Fruit fly (Drosophila melanogaster) whole organism, embryonic: Measurements from ENCODE around the gene CG17121.

ENCODE experiments used
- Antp ChIP-seq: fragments of 200-800 bp; sonication (Bioruptor generic); optimal IDR thresholded peaks from 3 replicates; lab custom pipeline; 2016; ENCODE audit warnings: missing biosample characterization, missing genetic modification characterization
- Atf3 ChIP-seq: fragments of 200-800 bp; sonication (Bioruptor generic); optimal IDR thresholded peaks from 3 replicates; lab custom pipeline; 2016; ENCODE audit warnings: missing biosample characterization, missing genetic modification characterization
- B-H2 ChIP-seq: fragments of 200-800 bp; sonication (Bioruptor generic); optimal IDR thresholded peaks from 2 replicates; lab custom pipeline; 2018; ENCODE audit warnings: missing biosample characterization, mild to moderate bottlenecking, missing genetic modification characterization
- C15 ChIP-seq: fragments of 200-800 bp; sonication (Bioruptor generic); IDR thresholded peaks from 3 replicates; pipeline ENCODE4 v1.3.6; 2022; ENCODE audit warnings: missing biosample characterization, missing genetic modification characterization
- CG10147 ChIP-seq: fragments of 200-800 bp; sonication (Bioruptor generic); optimal IDR thresholded peaks from 2 replicates; lab custom pipeline; 2019; ENCODE audit warnings: missing biosample characterization, mild to moderate bottlenecking, missing genetic modification characterization, moderate library complexity
- CG10274 ChIP-seq: fragments of 200-800 bp; sonication (Bioruptor generic); optimal IDR thresholded peaks from 3 replicates; lab custom pipeline; 2017; ENCODE audit warnings: missing biosample characterization, mild to moderate bottlenecking, missing genetic modification characterization
- CG10959 ChIP-seq: fragments of 200-800 bp; sonication (Bioruptor generic); IDR thresholded peaks from 2 replicates; pipeline ENCODE4 v1.3.6; 2022; ENCODE audit warnings: missing biosample characterization, missing genetic modification characterization
- CG11696 ChIP-seq: fragments of 200-800 bp; sonication (Bioruptor generic); IDR thresholded peaks from 2 replicates; pipeline ENCODE4 v1.3.6; 2022; ENCODE audit warnings: missing biosample characterization, missing genetic modification characterization
- CG12236 ChIP-seq: fragments of 200-800 bp; sonication (Bioruptor generic); optimal IDR thresholded peaks from 2 replicates; lab custom pipeline; 2016; ENCODE audit warnings: missing biosample characterization, missing genetic modification characterization
- CG14710 ChIP-seq: fragments of 200-800 bp; sonication (Bioruptor generic); optimal IDR thresholded peaks from 3 replicates; lab custom pipeline; 2019; ENCODE audit warnings: missing biosample characterization, mild to moderate bottlenecking, missing genetic modification characterization, moderate library complexity
- CG15011 ChIP-seq: fragments of 200-800 bp; sonication (Bioruptor generic); optimal IDR thresholded peaks from 3 replicates; lab custom pipeline; 2018; ENCODE audit warnings: missing biosample characterization, mild to moderate bottlenecking, missing genetic modification characterization
- CG16779 ChIP-seq: fragments of 200-800 bp; sonication (Bioruptor generic); IDR thresholded peaks from 2 replicates; pipeline ENCODE4 v1.3.6; 2022; ENCODE audit warnings: missing biosample characterization, missing genetic modification characterization
- CG2202 ChIP-seq: fragments of 200-800 bp; sonication (Bioruptor generic); optimal IDR thresholded peaks from 2 replicates; lab custom pipeline; 2018; ENCODE audit warnings: missing biosample characterization, mild to moderate bottlenecking, missing genetic modification characterization
- CG2875 ChIP-seq: fragments of 200-800 bp; sonication (Bioruptor generic); optimal IDR thresholded peaks from 2 replicates; lab custom pipeline; 2017; ENCODE audit warnings: missing biosample characterization, mild to moderate bottlenecking, missing genetic modification characterization, missing genetic modification reagents
- CG3847 ChIP-seq: fragments of 200-800 bp; sonication (Bioruptor generic); IDR thresholded peaks from 2 replicates; pipeline ENCODE4 v1.3.6; 2022; ENCODE audit warnings: missing biosample characterization, missing genetic modification characterization
- CG4617 ChIP-seq: fragments of 200-800 bp; sonication (Bioruptor generic); optimal IDR thresholded peaks from 3 replicates; lab custom pipeline; 2016; ENCODE audit warnings: missing biosample characterization, missing genetic modification characterization, borderline replicate concordance
- CG6272 ChIP-seq: fragments of 200-800 bp; sonication (Bioruptor generic); IDR thresholded peaks from 2 replicates; pipeline ENCODE4 v1.3.6; 2022; ENCODE audit warnings: missing biosample characterization, missing genetic modification characterization
- Chrac-16 ChIP-seq: fragments of 200-800 bp; sonication (Bioruptor generic); optimal IDR thresholded peaks from 3 replicates; lab custom pipeline; 2016; ENCODE audit warnings: missing biosample characterization, missing genetic modification characterization
- Deaf1 ChIP-seq: fragments of 200-800 bp; optimal IDR thresholded peaks from 3 replicates; lab custom pipeline; 2019; ENCODE audit warnings: missing biosample characterization, mild to moderate bottlenecking, missing genetic modification characterization, moderate library complexity
- Dip3 ChIP-seq: fragments of 200-800 bp; sonication (Bioruptor generic); optimal IDR thresholded peaks from 3 replicates; lab custom pipeline; 2016; ENCODE audit warnings: missing biosample characterization, missing genetic modification characterization
- Dref ChIP-seq: fragments of 200-800 bp; sonication (Bioruptor generic); IDR thresholded peaks from 2 replicates; pipeline ENCODE4 v1.3.6; 2022; ENCODE audit warnings: missing biosample characterization, missing genetic modification characterization
- Kr ChIP-seq: fragments of 200-800 bp; sonication (Bioruptor generic); optimal IDR thresholded peaks from 2 replicates; lab custom pipeline; 2017; ENCODE audit warnings: missing biosample characterization, mild to moderate bottlenecking, missing genetic modification characterization
- MESR4 ChIP-seq: fragments of 200-800 bp; sonication (Bioruptor generic); optimal IDR thresholded peaks from 2 replicates; lab custom pipeline; 2018; ENCODE audit warnings: missing biosample characterization, mild to moderate bottlenecking, missing genetic modification characterization, moderate library complexity
- NC2α ChIP-seq: fragments of 200-800 bp; sonication (Bioruptor generic); optimal IDR thresholded peaks from 2 replicates; lab custom pipeline; 2016; ENCODE audit warnings: missing biosample characterization, missing genetic modification characterization
- NFAT ChIP-seq: fragments of 200-800 bp; sonication (Bioruptor generic); IDR thresholded peaks from 2 replicates; pipeline ENCODE4 v1.3.6; 2022; ENCODE audit warnings: missing biosample characterization, missing genetic modification characterization
- Ptx1 ChIP-seq: fragments of 200-800 bp; sonication (Bioruptor generic); IDR thresholded peaks from 2 replicates; pipeline ENCODE4 v1.3.6; 2022; ENCODE audit warnings: missing biosample characterization, missing genetic modification characterization
- Sry-β ChIP-seq: fragments of 200-800 bp; sonication (Bioruptor generic); optimal IDR thresholded peaks from 2 replicates; lab custom pipeline; 2018; ENCODE audit warnings: missing biosample characterization, mild to moderate bottlenecking, missing genetic modification characterization, moderate library complexity
- Vsx1 ChIP-seq: fragments of 200-800 bp; sonication (Bioruptor generic); optimal IDR thresholded peaks from 2 replicates; lab custom pipeline; 2017; ENCODE audit warnings: missing biosample characterization, mild to moderate bottlenecking, missing genetic modification characterization, missing genetic modification reagents
- Xbp1 ChIP-seq: fragments of 200-800 bp; sonication (Bioruptor generic); optimal IDR thresholded peaks from 3 replicates; lab custom pipeline; 2016; ENCODE audit warnings: missing biosample characterization, mild to moderate bottlenecking, missing genetic modification characterization
- bbx ChIP-seq: fragments of 200-800 bp; sonication (Bioruptor generic); IDR thresholded peaks from 2 replicates; pipeline ENCODE4 v1.3.6; 2022; ENCODE audit warnings: missing biosample characterization, missing genetic modification characterization; ENCODE audit not compliant: partially characterized antibody
- caup ChIP-seq: fragments of 200-800 bp; sonication (Bioruptor generic); optimal IDR thresholded peaks from 3 replicates; lab custom pipeline; 2017; ENCODE audit warnings: missing biosample characterization, mild to moderate bottlenecking, missing genetic modification characterization, moderate library complexity; ENCODE audit not compliant: severe bottlenecking
- croc ChIP-seq: fragments of 200-800 bp; sonication (Bioruptor generic); conservative IDR thresholded peaks from 3 replicates; pipeline ENCODE4 v1.3.6; 2022; ENCODE audit warnings: missing biosample characterization, missing genetic modification characterization
- gce ChIP-seq: fragments of 200-800 bp; sonication (Bioruptor generic); IDR thresholded peaks from 3 replicates; pipeline ENCODE4 v1.3.6; 2022; ENCODE audit warnings: missing biosample characterization, missing genetic modification characterization
- gem ChIP-seq: fragments of 200-800 bp; sonication (Bioruptor generic); optimal IDR thresholded peaks from 2 replicates; lab custom pipeline; 2019; ENCODE audit warnings: missing biosample characterization, mild to moderate bottlenecking, missing genetic modification characterization, moderate library complexity
- grn ChIP-seq: fragments of 200-800 bp; sonication (Bioruptor generic); optimal IDR thresholded peaks from 3 replicates; lab custom pipeline; 2017; ENCODE audit warnings: missing biosample characterization, missing genetic modification characterization
- gsb-n ChIP-seq: fragments of 200-800 bp; sonication (Bioruptor generic); optimal IDR thresholded peaks from 3 replicates; lab custom pipeline; 2018; ENCODE audit warnings: missing biosample characterization, mild to moderate bottlenecking, missing genetic modification characterization
- gt ChIP-seq: fragments of 200-800 bp; sonication (Bioruptor generic); IDR thresholded peaks from 2 replicates; pipeline ENCODE4 v1.3.6; 2022; ENCODE audit warnings: missing biosample characterization, missing genetic modification characterization
- ind ChIP-seq: fragments of 200-800 bp; sonication (Bioruptor generic); optimal IDR thresholded peaks from 3 replicates; lab custom pipeline; 2016; ENCODE audit warnings: missing biosample characterization, missing genetic modification characterization
- insv ChIP-seq, 2 experiments: fragments of 200-800 bp; sonication (Bioruptor generic); optimal IDR thresholded peaks; 3 replicates each; lab custom pipeline; 2016 to 2018; ENCODE audit warnings: missing biosample characterization in 2 of 2, missing genetic modification characterization in 2 of 2
- jumu ChIP-seq: fragments of 200-800 bp; sonication (Bioruptor generic); optimal IDR thresholded peaks from 3 replicates; lab custom pipeline; 2016; ENCODE audit warnings: missing biosample characterization, missing genetic modification characterization
- kah ChIP-seq: fragments of 200-800 bp; sonication (Bioruptor generic); optimal IDR thresholded peaks from 2 replicates; lab custom pipeline; 2018; ENCODE audit warnings: missing biosample characterization, mild to moderate bottlenecking, missing genetic modification characterization
- mld ChIP-seq: fragments of 200-800 bp; sonication (Bioruptor generic); IDR thresholded peaks from 3 replicates; pipeline ENCODE4 v1.3.6; 2022; ENCODE audit warnings: missing biosample characterization, missing genetic modification characterization; ENCODE audit not compliant: partially characterized antibody
- peb ChIP-seq: fragments of 200-800 bp; sonication (Bioruptor generic); IDR thresholded peaks from 2 replicates; pipeline ENCODE4 v1.3.6; 2022; ENCODE audit warnings: missing biosample characterization, missing genetic modification characterization
- prd ChIP-seq, 3 experiments: fragments of >200 bp in 2 of 3; fragments of 200-800 bp in 1 of 3; sonication (Bioruptor generic) in 1 of 3; optimal IDR thresholded peaks in 2 of 3; IDR thresholded peaks in 1 of 3; 2 replicates in 2 of 3; 3 replicates in 1 of 3; pipeline versions ENCODE4 v1.3.6 to Lab custom; 2017 to 2022; ENCODE audit warnings: missing biosample characterization in 1 of 3, missing genetic modification characterization in 1 of 3
- scrt ChIP-seq: fragments of 200-800 bp; sonication (Bioruptor generic); optimal IDR thresholded peaks from 2 replicates; lab custom pipeline; 2018; ENCODE audit warnings: missing biosample characterization, mild to moderate bottlenecking, missing genetic modification characterization, moderate library complexity
- sd ChIP-seq: fragments of 200-800 bp; sonication (Bioruptor generic); optimal IDR thresholded peaks from 3 replicates; lab custom pipeline; 2018; ENCODE audit warnings: missing biosample characterization, mild to moderate bottlenecking, missing genetic modification characterization, moderate library complexity
- vnd ChIP-seq: fragments of 200-800 bp; sonication (Bioruptor generic); IDR thresholded peaks from 3 replicates; pipeline ENCODE4 v1.3.6; 2022; ENCODE audit warnings: missing biosample characterization, missing genetic modification characterization; ENCODE audit not compliant: partially characterized antibody
- z ChIP-seq: fragments of 200-800 bp; sonication (Bioruptor generic); IDR thresholded peaks from 3 replicates; pipeline ENCODE4 v1.3.6; 2022; ENCODE audit warnings: missing biosample characterization, missing genetic modification characterization
- zen ChIP-seq: fragments of 200-800 bp; sonication (Bioruptor generic); optimal IDR thresholded peaks from 3 replicates; lab custom pipeline; 2018; ENCODE audit warnings: missing biosample characterization, mild to moderate bottlenecking, missing genetic modification characterization, moderate library complexity

The CG17121 gene

DNA sequence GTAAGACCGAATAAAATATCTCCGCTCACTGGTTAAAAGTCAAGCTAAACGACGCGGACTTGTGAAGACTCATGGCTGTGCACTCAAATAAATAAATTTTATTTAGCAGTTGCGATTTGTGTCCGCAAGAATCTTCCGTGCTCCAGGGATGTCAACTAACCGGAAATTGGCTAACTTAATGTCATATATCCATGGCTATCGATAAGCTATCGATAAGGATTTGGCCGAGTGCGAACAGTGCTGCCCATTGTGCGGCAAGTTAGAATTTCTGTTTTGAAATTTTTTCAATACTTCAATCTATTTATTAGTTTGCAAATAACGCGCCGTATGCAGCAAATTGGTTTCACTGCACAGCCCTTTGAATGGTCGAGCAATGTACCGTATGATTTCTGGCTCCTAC is 5.9 kb upstream of the CG17121 start, which contains the start of gene p53 (continued):
- peak; percentile 71 for TF ChIP-seq CG3847 (GFP tag; lab: Robert Waterston, UW)
- TF ChIP-seq peb (GFP tag; lab: Robert Waterston, UW): 0 out of 2 replicates have a peak, but pooled peaks have one; percentile 27
- peak; percentile 59 for TF ChIP-seq Atf3 (GFP tag; lab: Kevin White, UChicago)
- TF ChIP-seq gem (tag; lab: Kevin White, UChicago): no peak
- TF ChIP-seq caup (GFP tag; lab: Kevin White, UChicago): peak; percentile 91
- TF ChIP-seq gsb-n (tag; lab: Kevin White, UChicago): peak; percentile 59
- TF ChIP-seq kah: peak; percentile 40
- TF ChIP-seq jumu (GFP tag; lab: Kevin White, UChicago): no peak
- no peak for TF ChIP-seq gt (GFP tag; lab: Robert Waterston, UW)
- peak; percentile 4 for TF ChIP-seq sd (tag; lab: Kevin White, UChicago)
- TF ChIP-seq Antp: peak; percentile 13
- no peak for TF ChIP-seq CG10959
- peak; percentile 81 for TF ChIP-seq Vsx1 (GFP tag; lab: Kevin White, UChicago)
- TF ChIP-seq bbx (GFP tag; lab: Robert Waterston, UW): peak; percentile 81
- TF ChIP-seq CG10274 (GFP tag; lab: Kevin White, UChicago): peak; percentile 70
- TF ChIP-seq MESR4 (GFP tag; lab: Kevin White, UChicago): peak; percentile 18
- TF ChIP-seq CG11696 (GFP tag; lab: Robert Waterston, UW): no peak
- peak; percentile 68 for TF ChIP-seq Ptx1 (GFP tag; lab: Robert Waterston, UW)
- peak; percentile 61 for TF ChIP-seq Xbp1
- TF ChIP-seq z (GFP tag; lab: Robert Waterston, UW): no peak
- no peak for TF ChIP-seq prd (optimal IDR thresholded peaks at IDR 0.05; lab: Kevin White, UChicago)
- peak; percentile 46; the same call in 2 of the 3 replicates for TF ChIP-seq prd (GFP tag; IDR thresholded peaks at IDR 0.05; lab: Robert Waterston, UW)
- peak; percentile 21 for TF ChIP-seq CG4617 (GFP tag; lab: Kevin White, UChicago)
- TF ChIP-seq CG2202: peak; percentile 60
- no peak for TF ChIP-seq mld (GFP tag; lab: Robert Waterston, UW)
- peak; percentile 52 for TF ChIP-seq zen (tag; lab: Kevin White, UChicago)
- 0 out of 3 replicates have a peak, but pooled peaks have one; percentile 27 for TF ChIP-seq C15
- peak; percentile 72 for TF ChIP-seq CG2875 (GFP tag; lab: Kevin White, UChicago)
- peak; percentile 32 for TF ChIP-seq NC2α (GFP tag; lab: Kevin White, UChicago)
- TF ChIP-seq ind (GFP tag; lab: Kevin White, UChicago): peak; percentile 33
- peak; percentile 28 for TF ChIP-seq Deaf1
- peak; percentile 76 for TF ChIP-seq CG15011 (GFP tag; lab: Kevin White, UChicago)
- TF ChIP-seq Dref: peak; percentile 88
- TF ChIP-seq grn: peak; percentile 41
- TF ChIP-seq CG12236 (GFP tag; lab: Kevin White, UChicago): peak; percentile 81
- TF ChIP-seq Sry-β: peak; percentile 36
- TF ChIP-seq B-H2: peak; percentile 66
- TF ChIP-seq gce: 0 out of 3 replicates have a peak, but pooled peaks have one; percentile 41
- TF ChIP-seq vnd (GFP tag; lab: Robert Waterston, UW): peak; percentile 59; the same call in 2 of the 3 replicates
- peak; percentile 73 for TF ChIP-seq CG14710 (tag; lab: Kevin White, UChicago)
- 0 out of 2 replicates have a peak, but pooled peaks have one; percentile 5 for TF ChIP-seq CG16779 (GFP tag; lab: Robert Waterston, UW)
- TF ChIP-seq Kr (GFP tag; lab: Kevin White, UChicago): no peak
- TF ChIP-seq CG6272: peak; percentile 54
- TF ChIP-seq Dip3 (GFP tag; lab: Kevin White, UChicago): peak; percentile 72
- peak in 1 of 2 experiments; percentile 48 for TF ChIP-seq insv (GFP tag; optimal IDR thresholded peaks at IDR 0.05; lab: Kevin White, UChicago)
- TF ChIP-seq croc (GFP tag; lab: Robert Waterston, UW): peak; percentile 25; the same call in 2 of the 3 replicates
- TF ChIP-seq CG10147: peak; percentile 63
- peak; percentile 15 for TF ChIP-seq Chrac-16 (GFP tag; lab: Kevin White, UChicago)
- TF ChIP-seq NFAT: peak; percentile 67; the same call in 1 of the 2 replicates
- TF ChIP-seq scrt (GFP tag; lab: Kevin White, UChicago): peak; percentile 70
